Worm (Caenorhabditis elegans) whole organism, midembryonic: ENCODE measurements around the gene sre-36.
A peak's percentile ranks its signal among the peaks of the same experiment; 100 is the strongest.

Experiments used
- T22C8.4 ChIP-seq: fragments of 200-800 bp; sonication (Bioruptor generic); IDR thresholded peaks from 2 replicates; pipeline ENCODE4 v1.3.6; 2022; ENCODE audit warnings: missing genetic modification characterization, missing compliant biosample characterization
- flt-1 ChIP-seq: fragments of 200-800 bp; sonication (Bioruptor generic); IDR thresholded peaks from 2 replicates; pipeline ENCODE4 v1.3.6; 2022; ENCODE audit warnings: missing genetic modification characterization, missing compliant biosample characterization
- klf-2 ChIP-seq: fragments of 200-800 bp; sonication (Bioruptor generic); conservative IDR thresholded peaks from 2 replicates; pipeline ENCODE4 v1.3.6; 2022; ENCODE audit warnings: missing genetic modification reagents, missing genetic modification characterization, missing compliant biosample characterization
- med-1 ChIP-seq: sonication (generic microtip); optimal IDR thresholded peaks from 2 replicates; lab custom pipeline; 2017; ENCODE audit warnings: missing genetic modification characterization, mild to moderate bottlenecking, missing compliant biosample characterization, antibody characterized with exemption, missing genetic modification reagents; ENCODE audit not compliant: insufficient read depth
- ref-1 ChIP-seq: fragments of 200-800 bp; sonication (Bioruptor generic); conservative IDR thresholded peaks from 2 replicates; pipeline ENCODE4 v1.3.6; 2022; ENCODE audit warnings: missing genetic modification reagents, missing genetic modification characterization, missing compliant biosample characterization
- tab-1 ChIP-seq: fragments of 200-800 bp; sonication (Bioruptor generic); IDR thresholded peaks from 2 replicates; pipeline ENCODE4 v1.3.6; 2022; ENCODE audit warnings: missing genetic modification characterization, missing compliant biosample characterization
- ztf-23 ChIP-seq: fragments of 200-800 bp; sonication (Bioruptor generic); IDR thresholded peaks from 2 replicates; pipeline ENCODE4 v1.3.6; 2022; ENCODE audit warnings: missing genetic modification reagents, missing genetic modification characterization, missing compliant biosample characterization
- ztf-29 ChIP-seq: fragments of 200-800 bp; sonication (Bioruptor generic); IDR thresholded peaks from 2 replicates; pipeline ENCODE4 v1.3.6; 2022; ENCODE audit warnings: missing genetic modification reagents, missing genetic modification characterization, missing compliant biosample characterization

DNA sequence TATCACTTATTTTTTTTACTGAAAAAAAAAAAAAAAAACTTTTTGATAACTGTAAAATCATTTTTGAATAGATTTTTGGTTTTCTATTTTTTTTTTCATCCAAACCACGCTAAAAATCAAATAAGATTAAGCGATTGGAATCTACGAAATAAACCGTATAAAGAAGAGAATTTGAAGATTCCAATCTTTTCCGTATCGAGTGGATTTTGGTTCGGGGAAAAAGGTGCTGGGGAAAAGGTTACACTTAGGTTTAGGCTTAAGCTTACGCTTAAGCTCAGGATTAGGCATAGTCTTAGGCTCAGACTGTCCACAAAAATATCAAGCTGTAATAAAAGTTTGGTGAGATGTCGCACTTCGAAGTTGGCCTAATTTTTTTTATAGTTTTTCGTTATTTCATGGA is 3.7 kb upstream of the sre-36 start, which contains the start of gene F13A7.12:
- TF ChIP-seq ref-1 (GFP tag; lab: Robert Waterston, UW): no peak
- TF ChIP-seq tab-1 (GFP tag; lab: Robert Waterston, UW): no peak
- TF ChIP-seq flt-1 (GFP tag; lab: Robert Waterston, UW): no peak
- TF ChIP-seq ztf-23 (GFP tag; lab: Robert Waterston, UW): no peak
- no peak for TF ChIP-seq T22C8.4 (GFP tag; lab: Robert Waterston, UW)
- TF ChIP-seq klf-2 (GFP tag; lab: Robert Waterston, UW): no peak
- TF ChIP-seq med-1: no peak
- peak; percentile 30; the same call in 1 of the 2 replicates for TF ChIP-seq ztf-29 (GFP tag; lab: Robert Waterston, UW)
